Worm (Caenorhabditis elegans) whole organism, L2 larva: Measurements from ENCODE around the gene par-4.

ENCODE experiments used
- C34F6.9 ChIP-seq: fragments of 150-350 bp; optimal IDR thresholded peaks from 2 replicates; lab custom pipeline; 2014; ENCODE audit warnings: missing biosample characterization, missing genetic modification characterization
- F13H6.1 ChIP-seq: sonication (generic microtip); optimal IDR thresholded peaks from 2 replicates; lab custom pipeline; 2016; ENCODE audit warnings: missing genetic modification characterization, missing compliant biosample characterization
- R02D3.7 ChIP-seq: fragments of 150-350 bp; optimal IDR thresholded peaks from 2 replicates; lab custom pipeline; 2014; ENCODE audit warnings: missing biosample characterization, missing genetic modification characterization
- ZK546.5 ChIP-seq: sonication (generic microtip); optimal IDR thresholded peaks from 2 replicates; lab custom pipeline; 2017; ENCODE audit warnings: missing biosample characterization, missing genetic modification characterization
- alr-1 ChIP-seq: fragments of 150-350 bp; optimal IDR thresholded peaks from 2 replicates; lab custom pipeline; 2014; ENCODE audit warnings: missing biosample characterization, missing genetic modification characterization
- aly-2 ChIP-seq: fragments of 150-350 bp; optimal IDR thresholded peaks from 2 replicates; lab custom pipeline; 2014; ENCODE audit warnings: missing biosample characterization, missing genetic modification characterization
- ama-1 ChIP-seq: fragments of 150-350 bp; optimal IDR thresholded peaks from 2 replicates; lab custom pipeline; 2018; ENCODE audit warnings: inconsistent platforms
- blmp-1 ChIP-seq: sonication (generic microtip); optimal IDR thresholded peaks from 2 replicates; lab custom pipeline; 2017; ENCODE audit warnings: missing genetic modification characterization, mild to moderate bottlenecking, missing compliant biosample characterization, antibody characterized with exemption, moderate library complexity; ENCODE audit not compliant: insufficient read depth
- ceh-16 ChIP-seq: fragments of 150-350 bp; optimal IDR thresholded peaks from 2 replicates; lab custom pipeline; 2014; ENCODE audit warnings: missing biosample characterization, missing genetic modification characterization
- ceh-82 ChIP-seq: fragments of 150-350 bp; optimal IDR thresholded peaks from 2 replicates; lab custom pipeline; 2014; ENCODE audit warnings: missing biosample characterization, missing genetic modification characterization
- crh-2 ChIP-seq: sonication (generic microtip); optimal IDR thresholded peaks from 2 replicates; lab custom pipeline; 2017; ENCODE audit warnings: missing biosample characterization, missing genetic modification characterization
- dmd-4 ChIP-seq: sonication (generic microtip); optimal IDR thresholded peaks from 2 replicates; lab custom pipeline; 2017; ENCODE audit warnings: missing biosample characterization, missing genetic modification characterization
- egl-27 ChIP-seq: sonication (generic microtip); optimal IDR thresholded peaks from 3 replicates; lab custom pipeline; 2017; ENCODE audit warnings: missing biosample characterization, missing genetic modification reagents, missing genetic modification characterization
- elt-3 ChIP-seq: sonication (generic microtip); optimal IDR thresholded peaks from 2 replicates; lab custom pipeline; 2017; ENCODE audit warnings: missing biosample characterization, missing genetic modification characterization
- gmeb-1 ChIP-seq: fragments of 150-350 bp; optimal IDR thresholded peaks from 2 replicates; lab custom pipeline; 2014; ENCODE audit warnings: missing biosample characterization, missing genetic modification characterization
- lin-11 ChIP-seq: fragments of 150-350 bp; sonication (generic microtip); optimal IDR thresholded peaks from 2 replicates; lab custom pipeline; 2014; ENCODE audit warnings: missing biosample characterization, missing genetic modification characterization, inconsistent platforms, mixed read lengths
- lin-13 ChIP-seq: fragments of 150-350 bp; optimal IDR thresholded peaks from 2 replicates; lab custom pipeline; 2014; ENCODE audit warnings: missing biosample characterization, missing genetic modification reagents, missing genetic modification characterization
- lsy-2 ChIP-seq, 2 experiments: fragments of 150-350 bp in 1 of 2; sonication (generic microtip) in 1 of 2; optimal IDR thresholded peaks; 2 replicates each; lab custom pipeline; 2014 to 2017; ENCODE audit warnings: missing biosample characterization in 2 of 2, missing genetic modification characterization in 2 of 2
- mab-5 ChIP-seq: fragments of 150-350 bp; optimal IDR thresholded peaks from 2 replicates; lab custom pipeline; 2014; ENCODE audit warnings: missing biosample characterization, missing genetic modification characterization
- mbf-1 ChIP-seq: sonication (generic microtip); optimal IDR thresholded peaks from 2 replicates; lab custom pipeline; 2017; ENCODE audit warnings: missing biosample characterization, missing genetic modification characterization
- mdl-1 ChIP-seq, 2 experiments: fragments of 150-350 bp in 1 of 2; sonication (generic microtip) in 1 of 2; optimal IDR thresholded peaks; 2 replicates each; lab custom pipeline; 2017; ENCODE audit warnings: missing biosample characterization in 2 of 2, missing genetic modification characterization in 2 of 2
- nhr-10 ChIP-seq: sonication (generic microtip); optimal IDR thresholded peaks from 2 replicates; lab custom pipeline; 2017; ENCODE audit warnings: missing biosample characterization, missing genetic modification characterization
- nhr-12 ChIP-seq: fragments of 150-350 bp; optimal IDR thresholded peaks from 2 replicates; lab custom pipeline; 2014; ENCODE audit warnings: missing biosample characterization, missing genetic modification characterization
- nhr-129 ChIP-seq: fragments of 150-350 bp; optimal IDR thresholded peaks from 2 replicates; lab custom pipeline; 2014; ENCODE audit warnings: missing biosample characterization, missing genetic modification characterization
- nhr-21 ChIP-seq: fragments of 150-350 bp; optimal IDR thresholded peaks from 2 replicates; lab custom pipeline; 2014; ENCODE audit warnings: missing biosample characterization, missing genetic modification characterization
- nhr-23 ChIP-seq: fragments of 150-350 bp; optimal IDR thresholded peaks from 2 replicates; lab custom pipeline; 2014; ENCODE audit warnings: missing biosample characterization, missing genetic modification reagents, missing genetic modification characterization
- nhr-237 ChIP-seq: fragments of 150-350 bp; optimal IDR thresholded peaks from 2 replicates; lab custom pipeline; 2014; ENCODE audit warnings: missing biosample characterization, missing genetic modification characterization
- nhr-77 ChIP-seq: fragments of 150-350 bp; optimal IDR thresholded peaks from 2 replicates; lab custom pipeline; 2014; ENCODE audit warnings: missing biosample characterization, missing genetic modification characterization
- peb-1 ChIP-seq: fragments of 150-350 bp; optimal IDR thresholded peaks from 2 replicates; lab custom pipeline; 2014; ENCODE audit warnings: missing biosample characterization, missing genetic modification characterization
- sem-4 ChIP-seq: fragments of 150-350 bp; optimal IDR thresholded peaks from 2 replicates; lab custom pipeline; 2014; ENCODE audit warnings: missing biosample characterization, missing genetic modification reagents, missing genetic modification characterization
- unc-39 ChIP-seq: fragments of 150-350 bp; optimal IDR thresholded peaks from 2 replicates; lab custom pipeline; 2014; ENCODE audit warnings: missing biosample characterization, missing genetic modification characterization
- unc-55 ChIP-seq: fragments of 150-350 bp; sonication (generic microtip); optimal IDR thresholded peaks from 3 replicates; lab custom pipeline; 2014; ENCODE audit warnings: missing biosample characterization, missing genetic modification reagents, missing genetic modification characterization
- unc-62 ChIP-seq: fragments of 150-350 bp; optimal IDR thresholded peaks from 2 replicates; lab custom pipeline; 2014; ENCODE audit warnings: missing biosample characterization, missing genetic modification reagents, missing genetic modification characterization
- zag-1 ChIP-seq: fragments of 150-350 bp; optimal IDR thresholded peaks from 2 replicates; lab custom pipeline; 2014; ENCODE audit warnings: missing biosample characterization, missing genetic modification characterization
- ztf-11 ChIP-seq: sonication (generic microtip); optimal IDR thresholded peaks from 2 replicates; lab custom pipeline; 2017; ENCODE audit warnings: missing biosample characterization, missing genetic modification characterization
- ztf-4 ChIP-seq: fragments of 150-350 bp; optimal IDR thresholded peaks from 2 replicates; lab custom pipeline; 2014; ENCODE audit warnings: missing biosample characterization, missing genetic modification characterization

The par-4 gene

DNA sequence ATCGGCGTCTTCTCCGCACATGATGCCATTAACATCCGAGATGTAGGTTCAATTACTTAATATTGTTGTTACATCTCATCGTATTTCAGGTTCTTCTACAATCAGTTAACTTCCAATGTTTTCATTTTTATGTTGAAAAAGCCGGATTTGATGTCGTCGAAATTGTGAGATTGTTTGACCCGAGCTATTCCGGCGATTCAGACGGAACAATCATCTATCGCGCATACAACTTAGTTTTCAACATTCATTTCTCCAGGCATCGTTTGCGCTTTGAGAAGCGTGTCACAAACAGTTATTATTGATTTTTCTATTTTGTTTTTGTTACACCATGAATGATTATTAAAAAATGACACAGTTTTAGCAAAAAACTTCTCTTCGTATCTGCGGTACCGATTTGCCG is 30.1 kb downstream of the par-4 start:
- TF ChIP-seq nhr-77: no peak
- TF ChIP-seq mab-5: no peak
- TF ChIP-seq ZK546.5 (tag; lab: Kevin White, UChicago): no peak
- no peak for TF ChIP-seq R02D3.7 (tag; lab: Kevin White, UChicago)
- TF ChIP-seq aly-2: no peak
- no peak for TF ChIP-seq ama-1
- no peak for TF ChIP-seq mbf-1
- TF ChIP-seq peb-1 (tag; lab: Kevin White, UChicago): no peak
- TF ChIP-seq elt-3: no peak
- no peak for TF ChIP-seq nhr-12 (tag; lab: Kevin White, UChicago)
- no peak for TF ChIP-seq egl-27 (tag; lab: Kevin White, UChicago)

DNA sequence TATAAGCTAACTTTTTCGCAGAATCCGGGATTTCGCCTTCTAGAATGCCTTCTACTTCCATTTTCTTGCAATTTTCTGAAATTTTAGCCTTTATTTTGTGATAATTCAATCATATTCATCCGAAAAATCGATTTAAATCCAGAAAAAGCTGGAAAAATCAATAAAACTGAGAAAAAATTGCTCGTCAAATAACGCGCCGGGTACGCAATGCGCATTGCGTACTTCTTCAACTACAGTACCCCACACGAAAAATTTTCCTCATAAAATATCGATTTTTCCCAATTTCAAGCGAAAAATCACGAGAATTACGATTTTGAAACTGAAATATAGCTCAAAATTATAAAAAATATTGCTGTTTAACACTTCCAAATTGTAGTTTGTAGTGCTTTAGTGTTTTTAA is 32.6 kb downstream of the par-4 start, which contains the start of gene Y37H2A.12:
TSS of gene Y37H2A.12 (minus strand) at position 81 of the 400 bp plus-strand sequence.
- TF ChIP-seq gmeb-1 (tag; lab: Kevin White, UChicago) (no peak), unc-62 (GFP tag; lab: Kevin White, UChicago) (no peak), nhr-10 (tag; lab: Kevin White, UChicago) (no peak), aly-2 (no peak), elt-3 (no peak), alr-1 (tag; lab: Kevin White, UChicago) (no peak), blmp-1 (no peak), lin-11 (tag; lab: Kevin White, UChicago) (no peak), R02D3.7 (tag; lab: Kevin White, UChicago) (no peak), unc-39 (tag; lab: Kevin White, UChicago) (no peak), lsy-2 (tag; optimal IDR thresholded peaks at IDR 0.05; lab: Kevin White, UChicago) (no peak)
- TF ChIP-seq, all 48 proteins: peak for 0

DNA sequence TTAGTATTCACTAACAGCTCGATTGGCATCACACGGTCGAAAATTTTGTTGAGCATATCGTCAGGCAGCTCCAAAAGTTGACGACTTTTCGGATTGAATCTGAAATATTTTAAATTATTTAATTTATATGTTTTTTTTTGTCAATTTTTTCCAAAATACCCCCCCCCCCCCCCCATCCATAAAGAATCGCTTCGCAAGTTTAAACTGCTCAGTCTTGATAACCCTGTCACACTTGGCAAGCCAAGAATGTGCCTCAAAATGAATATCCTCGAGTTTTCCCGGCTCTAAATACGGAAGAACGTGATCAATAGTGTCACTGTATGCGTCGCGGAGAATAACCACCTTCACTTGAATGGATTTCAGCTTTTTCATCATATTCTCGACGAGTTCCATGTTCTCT is 34.7 kb downstream of the par-4 start, which contains the start of gene Y37H2A.18:
TSS of gene Y37H2A.18 (minus strand) at position 101 of the 400 bp plus-strand sequence.
- TF ChIP-seq aly-2 (no peak), crh-2 (tag; lab: Kevin White, UChicago) (no peak), nhr-129 (tag; lab: Kevin White, UChicago) (no peak), sem-4 (tag; lab: Kevin White, UChicago) (no peak), nhr-237 (tag; lab: Kevin White, UChicago) (no peak), nhr-21 (tag; lab: Kevin White, UChicago) (no peak), peb-1 (tag; lab: Kevin White, UChicago) (no peak), lin-13 (no peak), mdl-1 (tag; optimal IDR thresholded peaks at IDR 0.05; lab: Kevin White, UChicago) (no peak), ceh-82 (no peak), unc-39 (tag; lab: Kevin White, UChicago) (no peak), F13H6.1 (tag; lab: Kevin White, UChicago) (no peak), nhr-10 (tag; lab: Kevin White, UChicago) (no peak)
- TF ChIP-seq, all 48 proteins: peak for 0

DNA sequence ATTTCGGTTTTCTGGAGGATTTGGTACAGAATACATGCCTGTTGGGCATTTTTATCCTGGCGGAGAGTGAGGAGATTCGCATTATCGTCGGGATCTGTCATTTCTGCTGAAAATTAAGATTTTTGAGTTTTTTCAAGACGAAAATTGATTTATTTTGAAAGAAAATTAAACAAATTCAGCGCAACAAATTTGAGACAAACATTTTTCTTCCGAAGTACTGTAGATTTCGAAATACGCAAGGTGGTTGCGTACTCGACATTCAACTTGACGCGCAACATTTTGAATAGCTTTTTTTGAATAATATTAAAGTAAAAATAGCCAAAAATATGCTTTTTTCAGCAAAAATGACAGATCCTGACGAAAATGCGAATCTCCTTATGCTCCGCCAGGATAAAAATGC is 35.9 kb downstream of the par-4 start, which contains the start of gene Y37H2A.7:
TSS of gene Y37H2A.7 (minus strand) at position 101 of the 400 bp plus-strand sequence.
- TF ChIP-seq unc-62 (GFP tag; lab: Kevin White, UChicago) (no peak), ztf-11 (tag; lab: Kevin White, UChicago) (no peak), F13H6.1 (tag; lab: Kevin White, UChicago) (no peak), ceh-16 (tag; lab: Kevin White, UChicago) (no peak)

DNA sequence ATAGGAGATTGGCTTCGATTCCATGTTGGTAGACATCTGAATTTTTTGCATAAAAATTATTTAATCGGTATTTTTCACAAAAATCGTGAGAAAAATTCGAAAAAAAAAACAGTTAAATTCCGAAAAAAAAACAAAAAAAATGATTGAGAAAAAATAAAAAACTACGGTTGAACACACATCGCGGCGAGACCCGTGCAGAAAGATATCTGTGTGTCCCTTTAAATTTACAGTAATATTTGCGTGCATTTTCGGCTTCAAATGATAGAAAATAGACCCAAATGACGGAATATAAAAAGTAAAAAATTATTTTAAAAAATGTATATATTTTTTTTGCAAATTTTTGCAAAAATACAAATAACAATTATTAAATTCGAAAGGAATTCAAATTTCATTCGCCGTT is 39.2 kb downstream of the par-4 start:
- no peak for TF ChIP-seq gmeb-1 (tag; lab: Kevin White, UChicago)
- no peak for TF ChIP-seq ceh-16 (tag; lab: Kevin White, UChicago)
- TF ChIP-seq mab-5: no peak
- TF ChIP-seq aly-2: no peak
- TF ChIP-seq nhr-129 (tag; lab: Kevin White, UChicago): no peak
- TF ChIP-seq nhr-21 (tag; lab: Kevin White, UChicago): no peak

DNA sequence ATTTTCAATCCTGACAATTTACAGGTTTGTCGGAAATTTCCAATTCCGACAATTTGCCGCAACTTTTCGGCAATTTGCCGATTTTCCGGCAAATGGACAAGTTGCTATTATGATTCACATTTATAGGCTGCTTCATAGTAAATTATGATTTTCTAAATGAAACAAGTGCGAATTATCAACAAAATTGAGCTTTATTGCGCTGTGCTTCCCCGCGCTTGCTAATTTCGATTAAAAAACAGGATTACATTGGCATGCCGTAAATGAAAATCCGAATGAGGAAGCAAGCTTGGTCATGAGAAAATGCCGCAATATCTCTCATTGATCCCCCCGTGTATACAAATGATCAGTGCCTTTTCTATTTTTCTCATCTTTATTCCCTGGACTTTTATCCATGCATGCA is 40.2 kb downstream of the par-4 start, which contains the start of gene Y37H2A.10:
TSS of gene Y37H2A.10 (plus strand) at position 301 of the 400 bp plus-strand sequence.
- TF ChIP-seq alr-1 (tag; lab: Kevin White, UChicago) (no peak), ceh-82 (no peak), nhr-23 (tag; lab: Kevin White, UChicago) (no peak), unc-62 (GFP tag; lab: Kevin White, UChicago) (no peak), C34F6.9 (tag; lab: Kevin White, UChicago) (no peak), unc-39 (tag; lab: Kevin White, UChicago) (no peak), ztf-4 (tag; lab: Kevin White, UChicago) (no peak), aly-2 (no peak), zag-1 (no peak), unc-55 (GFP tag; lab: Kevin White, UChicago) (no peak), peb-1 (tag; lab: Kevin White, UChicago) (no peak), dmd-4 (tag; lab: Kevin White, UChicago) (no peak), mbf-1 (no peak), elt-3 (no peak), ZK546.5 (tag; lab: Kevin White, UChicago) (no peak), mab-5 (no peak), mdl-1 (tag; optimal IDR thresholded peaks at IDR 0.05; lab: Kevin White, UChicago) (no peak), ztf-11 (tag; lab: Kevin White, UChicago) (no peak)
